Worm (Caenorhabditis elegans) whole organism, early embryonic: ENCODE data around the gene srbc-11.

Experiments used
- B0310.2 ChIP-seq: sonication (generic microtip); optimal IDR thresholded peaks from 2 replicates; lab custom pipeline; 2016; ENCODE audit warnings: mild to moderate bottlenecking, missing genetic modification characterization, missing compliant biosample characterization
- F13C5.2 ChIP-seq: sonication (generic microtip); optimal IDR thresholded peaks from 2 replicates; lab custom pipeline; 2017; ENCODE audit warnings: mild to moderate bottlenecking, missing genetic modification characterization, inconsistent platforms, missing compliant biosample characterization
- aly-1 ChIP-seq: sonication (generic microtip); optimal IDR thresholded peaks from 2 replicates; lab custom pipeline; 2016; ENCODE audit warnings: missing genetic modification characterization, missing compliant biosample characterization
- ama-1 ChIP-seq: fragments of 150-350 bp; optimal IDR thresholded peaks from 2 replicates; lab custom pipeline; 2014
- ceh-13 ChIP-seq: fragments of 200-800 bp; sonication (Bioruptor generic); optimal IDR thresholded peaks from 2 replicates; lab custom pipeline; 2018; ENCODE audit warnings: mild to moderate bottlenecking, missing genetic modification characterization, missing compliant biosample characterization
- ceh-36 ChIP-seq: sonication (generic microtip); optimal IDR thresholded peaks from 2 replicates; lab custom pipeline; 2016; ENCODE audit warnings: missing genetic modification characterization, inconsistent platforms, missing compliant biosample characterization
- ets-7 ChIP-seq: sonication (generic microtip); optimal IDR thresholded peaks from 2 replicates; lab custom pipeline; 2016; ENCODE audit warnings: missing genotype, missing genetic modification characterization, missing compliant biosample characterization
- flt-1 ChIP-seq: fragments of 200-800 bp; sonication (Bioruptor generic); IDR thresholded peaks from 2 replicates; pipeline ENCODE4 v1.3.6; 2022; ENCODE audit warnings: missing genetic modification characterization, missing compliant biosample characterization
- hmbx-1 ChIP-seq: sonication (generic microtip); optimal IDR thresholded peaks from 2 replicates; lab custom pipeline; 2016; ENCODE audit warnings: mild to moderate bottlenecking, missing genetic modification characterization, missing compliant biosample characterization
- hmg-4 ChIP-seq: fragments of 200-800 bp; sonication (Bioruptor generic); optimal IDR thresholded peaks from 2 replicates; lab custom pipeline; 2018; ENCODE audit warnings: mild to moderate bottlenecking, missing genetic modification characterization, missing compliant biosample characterization
- hnd-1 ChIP-seq: sonication (generic microtip); optimal IDR thresholded peaks from 2 replicates; lab custom pipeline; 2016; ENCODE audit warnings: missing genetic modification characterization, missing compliant biosample characterization
- pes-1 ChIP-seq: fragments of 200-800 bp; sonication (Bioruptor generic); IDR thresholded peaks from 2 replicates; pipeline ENCODE4 v1.3.6; 2022; ENCODE audit warnings: missing genetic modification reagents, missing genetic modification characterization, missing compliant biosample characterization
- scrt-1 ChIP-seq: fragments of 200-800 bp; sonication (Bioruptor generic); IDR thresholded peaks from 2 replicates; pipeline ENCODE4 v1.3.6; 2022; ENCODE audit warnings: missing genetic modification characterization, missing compliant biosample characterization
- sea-1 ChIP-seq: fragments of 200-800 bp; sonication (Bioruptor generic); conservative IDR thresholded peaks from 2 replicates; pipeline ENCODE4 v1.3.6; 2022; ENCODE audit warnings: missing genetic modification characterization, missing compliant biosample characterization
- tbx-11 ChIP-seq: fragments of 200-800 bp; sonication (Bioruptor generic); IDR thresholded peaks from 2 replicates; pipeline ENCODE4 v1.3.6; 2022; ENCODE audit warnings: missing genetic modification characterization, missing compliant biosample characterization
- tbx-37 ChIP-seq: fragments of 200-800 bp; sonication (Bioruptor generic); conservative IDR thresholded peaks from 2 replicates; pipeline ENCODE4 v1.3.6; 2022; ENCODE audit warnings: missing genetic modification reagents, missing genetic modification characterization, missing compliant biosample characterization
- tra-4 ChIP-seq: sonication (generic microtip); optimal IDR thresholded peaks from 2 replicates; lab custom pipeline; 2017; ENCODE audit warnings: missing genetic modification characterization, missing compliant biosample characterization

The srbc-11 gene

ce11 chrV:7490340-7490739 is 4.7 kb downstream of the srbc-11 start, which contains the start of gene srbc-9:
srbc-9 (minus strand) TSS chrV:7490440.
- TF ChIP-seq aly-1 (tag; lab: Kevin White, UChicago) (no peak), tbx-11 (GFP tag; lab: Robert Waterston, UW) (no peak), ceh-13 (GFP tag; lab: Kevin White, UChicago) (no peak), hnd-1 (no peak), scrt-1 (GFP tag; lab: Robert Waterston, UW) (no peak), sea-1 (no peak), ets-7 (no peak), B0310.2 (tag; lab: Kevin White, UChicago) (no peak), pes-1 (GFP tag; lab: Robert Waterston, UW) (no peak)

- no peak for TF ChIP-seq hmg-4 (GFP tag; lab: Kevin White, UChicago)
- no peak for TF ChIP-seq ama-1 (lab: Kevin White, UChicago)
- no peak for TF ChIP-seq hmbx-1
- TF ChIP-seq scrt-1 (GFP tag; lab: Robert Waterston, UW), result no peak
- no peak for TF ChIP-seq tra-4
- no peak for TF ChIP-seq flt-1 (GFP tag; lab: Robert Waterston, UW)
These were observed 7.6 kb downstream of the srbc-11 start, which contains the start of gene srbc-7 for ce11 chrV:7487518-7487917. srbc-7 (minus strand) TSS chrV:7487618.

ce11 chrV:7485000-7485399 is 10.1 kb downstream of the srbc-11 start, which contains the start of gene srbc-8:
srbc-8 (minus strand) TSS chrV:7485100.
- TF ChIP-seq aly-1 (tag; lab: Kevin White, UChicago), result no peak
- TF ChIP-seq ama-1 (lab: Kevin White, UChicago), result no peak
- TF ChIP-seq sea-1, result no peak
- no peak for TF ChIP-seq ets-7
- TF ChIP-seq hmg-4 (GFP tag; lab: Kevin White, UChicago), result no peak
- no peak for TF ChIP-seq tbx-37
- no peak for TF ChIP-seq B0310.2 (tag; lab: Kevin White, UChicago)

ce11 chrV:7480949-7481348 is 14.1 kb downstream of the srbc-11 start, which contains the start of gene C18B10.6:
C18B10.6 (minus strand) TSS chrV:7481049.
- TF ChIP-seq tra-4, result no peak
- TF ChIP-seq sea-1, result no peak

ce11 chrV:7478404-7478803 is 16.7 kb downstream of the srbc-11 start, which contains the start of gene str-190:
str-190 (minus strand) TSS chrV:7478504.
- TF ChIP-seq aly-1 (tag; lab: Kevin White, UChicago), result no peak
- TF ChIP-seq ceh-13 (GFP tag; lab: Kevin White, UChicago), result no peak
- no peak for TF ChIP-seq F13C5.2 (tag; lab: Kevin White, UChicago)
- no peak for TF ChIP-seq sea-1
- no peak for TF ChIP-seq ets-7
- TF ChIP-seq ceh-36 (tag; lab: Kevin White, UChicago), result no peak
- TF ChIP-seq hmbx-1, result no peak
- TF ChIP-seq pes-1 (GFP tag; lab: Robert Waterston, UW), result no peak
- no peak for TF ChIP-seq hnd-1
- no peak for TF ChIP-seq hmg-4 (GFP tag; lab: Kevin White, UChicago)

- TF ChIP-seq ceh-13 (GFP tag; lab: Kevin White, UChicago) (no peak), B0310.2 (tag; lab: Kevin White, UChicago) (no peak), hnd-1 (no peak), tra-4 (no peak), flt-1 (GFP tag; lab: Robert Waterston, UW) (no peak), sea-1 (no peak), tbx-37 (no peak), pes-1 (GFP tag; lab: Robert Waterston, UW) (no peak), tbx-11 (GFP tag; lab: Robert Waterston, UW) (no peak)
These were observed 18.3 kb downstream of the srbc-11 start, which contains the start of gene srh-125 for ce11 chrV:7476766-7477165. srh-125 (minus strand) TSS chrV:7476866.

ce11 chrV:7472815-7473214 is 22.3 kb downstream of the srbc-11 start, which contains the start of gene str-28:
str-28 (minus strand) TSS chrV:7472915.
- TF ChIP-seq hnd-1 (no peak), B0310.2 (tag; lab: Kevin White, UChicago) (no peak), hmg-4 (GFP tag; lab: Kevin White, UChicago) (no peak), pes-1 (GFP tag; lab: Robert Waterston, UW) (no peak), hmbx-1 (no peak), sea-1 (no peak), F13C5.2 (tag; lab: Kevin White, UChicago) (no peak), flt-1 (GFP tag; lab: Robert Waterston, UW) (no peak), ets-7 (no peak), ceh-36 (tag; lab: Kevin White, UChicago) (no peak), ama-1 (lab: Kevin White, UChicago) (no peak), scrt-1 (GFP tag; lab: Robert Waterston, UW) (no peak), aly-1 (tag; lab: Kevin White, UChicago) (no peak), tbx-37 (no peak), tbx-11 (GFP tag; lab: Robert Waterston, UW) (no peak), ceh-13 (GFP tag; lab: Kevin White, UChicago) (no peak), tra-4 (no peak)

- TF ChIP-seq F13C5.2 (tag; lab: Kevin White, UChicago) (peak; percentile 47), tra-4 (no peak), aly-1 (tag; lab: Kevin White, UChicago) (peak; percentile 3), tbx-37 (peak; percentile 62; the same call in 1 of the 2 replicates)
These were observed 29.6 kb downstream of the srbc-11 start, which contains the start of gene F25E5.1 for ce11 chrV:7465509-7465908. F25E5.1 (plus strand) TSS chrV:7465884.

- TF ChIP-seq ama-1 (lab: Kevin White, UChicago), result no peak
- no peak for TF ChIP-seq sea-1
- no peak for TF ChIP-seq hnd-1
- TF ChIP-seq F13C5.2 (tag; lab: Kevin White, UChicago), result no peak
- no peak for TF ChIP-seq tbx-11 (GFP tag; lab: Robert Waterston, UW)
- no peak for TF ChIP-seq scrt-1 (GFP tag; lab: Robert Waterston, UW)
- TF ChIP-seq ceh-36 (tag; lab: Kevin White, UChicago), result no peak
- TF ChIP-seq hmbx-1, result no peak
- no peak for TF ChIP-seq hmg-4 (GFP tag; lab: Kevin White, UChicago)
- TF ChIP-seq B0310.2 (tag; lab: Kevin White, UChicago), result no peak
- TF ChIP-seq tra-4, result no peak
- TF ChIP-seq ets-7, result no peak
- TF ChIP-seq ceh-13 (GFP tag; lab: Kevin White, UChicago), result no peak
- no peak for TF ChIP-seq pes-1 (GFP tag; lab: Robert Waterston, UW)
- TF ChIP-seq flt-1 (GFP tag; lab: Robert Waterston, UW), result no peak
- no peak for TF ChIP-seq tbx-37
- no peak for TF ChIP-seq aly-1 (tag; lab: Kevin White, UChicago)
These were observed 30.4 kb downstream of the srbc-11 start, which contains the start of gene srh-89 for ce11 chrV:7464696-7465095. srh-89 (minus strand) TSS chrV:7464796.
